Worm (Caenorhabditis elegans): Measurements from ENCODE around the gene cest-33.

The cest-33 gene

DNA sequence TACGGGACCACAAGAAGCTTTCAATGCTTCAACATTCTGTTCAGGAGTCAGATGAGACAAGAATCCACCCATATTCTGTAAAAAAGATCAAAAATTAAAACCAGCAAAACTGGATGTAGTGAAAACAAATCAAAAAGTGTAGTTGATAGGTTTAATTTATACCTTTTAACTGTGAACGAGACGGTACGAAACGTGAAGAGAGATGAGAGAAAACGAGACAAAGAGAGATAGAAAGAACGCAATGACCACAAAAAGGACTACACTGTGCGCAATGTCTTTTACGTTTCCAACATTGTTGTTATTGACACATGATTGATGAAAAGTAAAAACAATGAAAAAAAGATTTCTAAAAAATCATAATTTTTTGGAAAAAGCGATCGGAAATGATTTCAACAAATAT, at the start of gene cest-33:
cest-33 (minus strand) TSS at position 75 of the 400 bp plus-strand sequence.
- TF ChIP-seq tbp1 (GFP tag; optimal IDR thresholded peaks at IDR 0.05), result peak; percentile 10
- TF ChIP-seq repo-1 (tag; optimal IDR thresholded peaks at IDR 0.05), result no peak
- peak; percentile 22 for TF ChIP-seq nhr-80 (tag; optimal IDR thresholded peaks at IDR 0.05)
- TF ChIP-seq lin-40 (tag; optimal IDR thresholded peaks at IDR 0.05), result peak; percentile 12
- peak; percentile 49; the same call in 1 of the 2 replicates for TF ChIP-seq hmg-1.2 (GFP tag; IDR thresholded peaks at IDR 0.05)
- no peak for TF ChIP-seq F23B12.7 (tag; optimal IDR thresholded peaks at IDR 0.05; ENCODE audit: insufficient read depth)

DNA sequence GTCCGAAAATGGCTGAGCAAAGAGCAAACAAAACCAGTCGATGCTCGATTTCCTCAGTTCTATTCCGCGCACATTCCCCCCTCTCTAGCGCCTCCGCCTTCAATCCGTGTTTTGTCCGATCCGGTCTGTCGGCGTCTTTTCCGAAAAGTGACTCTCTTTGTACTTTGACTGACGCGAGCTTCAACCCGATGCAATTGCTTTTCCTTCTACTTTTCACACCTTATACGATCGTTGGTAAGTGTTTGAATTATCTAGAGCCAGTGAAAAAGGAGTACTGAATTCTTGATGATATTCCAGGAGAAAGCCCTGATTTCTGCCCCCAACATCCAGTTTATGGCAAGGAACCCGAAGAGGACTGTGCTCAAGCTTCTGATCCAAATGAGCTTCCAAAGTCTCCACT, 49.5 kb upstream of the cest-33 start, which contains the start of gene cht-6:
cht-6 (plus strand) TSS at position 9 of the 400 bp plus-strand sequence.
- TF ChIP-seq Y95B8A.8 (GFP tag; IDR thresholded peaks at IDR 0.05) (no peak), lag-1 (GFP tag; IDR thresholded peaks at IDR 0.05) (no peak), nhr-90 (tag; optimal IDR thresholded peaks at IDR 0.05) (no peak), tbp1 (GFP tag; optimal IDR thresholded peaks at IDR 0.05) (no peak), nhr-120 (GFP tag; IDR thresholded peaks at IDR 0.05) (no peak), tlf-1 (GFP tag; optimal IDR thresholded peaks at IDR 0.05) (no peak), nhr-179 (tag; optimal IDR thresholded peaks at IDR 0.05) (no peak), lin-40 (tag; optimal IDR thresholded peaks at IDR 0.05) (no peak), sptf-2 (GFP tag; optimal IDR thresholded peaks at IDR 0.05) (no peak), him-1 (tag; optimal IDR thresholded peaks at IDR 0.05) (no peak), C06A6.2 (GFP tag; conservative IDR thresholded peaks at IDR 0.05) (no peak), let-607 (tag; optimal IDR thresholded peaks at IDR 0.05) (no peak), cebp-1 (GFP tag; IDR thresholded peaks at IDR 0.05) (no peak), cebp-1 (tag; optimal IDR thresholded peaks at IDR 0.05) (no peak), lsl-1 (GFP tag; optimal IDR thresholded peaks at IDR 0.05) (no peak), K12H6.12 (tag; optimal IDR thresholded peaks at IDR 0.05) (no peak), lir-1 (GFP tag; conservative IDR thresholded peaks at IDR 0.05) (no peak), zfh-2 (GFP tag; conservative IDR thresholded peaks at IDR 0.05) (no peak), hmg-1.2 (GFP tag; IDR thresholded peaks at IDR 0.05) (no peak), nhr-80 (tag; optimal IDR thresholded peaks at IDR 0.05) (no peak)

DNA sequence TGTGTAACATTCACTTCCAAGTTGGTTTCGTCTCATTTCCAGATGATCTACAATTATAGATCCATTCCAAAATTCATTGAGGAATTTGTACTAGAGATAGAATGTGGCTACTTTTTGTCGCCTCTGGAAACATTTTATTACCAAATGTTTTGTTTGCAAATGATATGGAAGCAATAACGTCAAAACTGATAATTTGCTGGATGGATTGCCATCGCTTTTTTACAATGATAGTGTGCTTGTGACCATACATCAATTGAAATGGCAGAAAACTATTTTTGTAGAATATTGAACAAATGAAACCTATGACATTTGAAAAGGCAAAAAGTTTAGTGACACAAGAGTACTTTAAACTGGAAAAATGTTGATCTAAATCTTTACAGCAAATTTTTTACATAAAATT, 49.0 kb upstream of the cest-33 start:
- TF ChIP-seq nfyb-1 (GFP tag; IDR thresholded peaks at IDR 0.05), result no peak
- no peak for TF ChIP-seq snpc-3.4 (tag; optimal IDR thresholded peaks at IDR 0.05)
- TF ChIP-seq nhr-80 (tag; optimal IDR thresholded peaks at IDR 0.05), result peak; percentile 53

DNA sequence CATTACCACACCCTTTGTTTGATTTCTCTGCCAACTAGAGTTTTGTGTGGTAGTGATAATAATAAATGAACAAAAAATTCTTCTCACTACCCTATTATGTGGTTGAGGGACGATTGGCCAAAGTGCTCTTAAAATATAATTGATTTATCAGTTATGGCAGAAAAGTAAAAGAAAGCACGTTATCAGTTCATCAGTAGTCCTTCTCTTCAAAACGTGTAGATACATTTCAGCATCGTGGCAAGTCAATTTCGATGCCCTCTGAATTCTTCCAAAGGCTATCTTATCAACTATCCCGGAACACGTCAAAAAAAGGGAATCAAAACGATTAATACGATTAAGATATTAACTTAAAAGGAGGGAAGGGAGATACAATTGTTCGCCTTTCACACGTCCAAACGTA, 47.6 kb upstream of the cest-33 start:
- TF ChIP-seq atf-7 (tag; optimal IDR thresholded peaks at IDR 0.05) (peak; percentile 69), somi-1 (GFP tag; optimal IDR thresholded peaks at IDR 0.05) (no peak), ztf-22 (GFP tag; optimal IDR thresholded peaks at IDR 0.05) (peak; percentile 51), chd-7 (tag; optimal IDR thresholded peaks at IDR 0.05) (peak; percentile 14), ztf-6 (GFP tag; IDR thresholded peaks at IDR 0.05) (no peak), ztf-28 (GFP tag; IDR thresholded peaks at IDR 0.05) (no peak), ceh-91 (GFP tag; IDR thresholded peaks at IDR 0.05) (no peak), dox-1 (GFP tag; IDR thresholded peaks at IDR 0.05) (peak; percentile 51; the same call in 1 of the 2 replicates), nhr-80 (tag; optimal IDR thresholded peaks at IDR 0.05) (peak; percentile 96), ets-4 (GFP tag; optimal IDR thresholded peaks at IDR 0.05) (peak; percentile 94), egl-44 (GFP tag; IDR thresholded peaks at IDR 0.05) (peak; percentile 46; the same call in 1 of the 2 replicates), let-607 (tag; optimal IDR thresholded peaks at IDR 0.05) (peak; percentile 78 to 82)
